Worm (Caenorhabditis elegans) whole organism, L4 larva: ENCODE measurements around the gene nhr-173.

Experiments
- fos-1 ChIP-seq: fragments of 150-350 bp; optimal IDR thresholded peaks from 2 replicates; lab custom pipeline; 2014; ENCODE audit warnings: missing biosample characterization, missing genetic modification characterization
- gei-8 ChIP-seq: fragments of 200-800 bp; sonication (Bioruptor generic); optimal IDR thresholded peaks from 2 replicates; lab custom pipeline; 2018; ENCODE audit warnings: mild to moderate bottlenecking, missing genetic modification characterization, missing compliant biosample characterization
- nhr-237 ChIP-seq: sonication (generic microtip); optimal IDR thresholded peaks from 2 replicates; lab custom pipeline; 2017; ENCODE audit warnings: missing biosample characterization, missing genetic modification characterization
- ztf-11 ChIP-seq: fragments of 150-350 bp; optimal IDR thresholded peaks from 2 replicates; lab custom pipeline; 2014; ENCODE audit warnings: missing biosample characterization, missing genetic modification characterization

- TF ChIP-seq fos-1 (no peak), ztf-11 (tag; lab: Kevin White, UChicago) (no peak), nhr-237 (tag; lab: Kevin White, UChicago) (no peak), gei-8 (GFP tag; lab: Kevin White, UChicago) (no peak)
Measured at ce11 chrX:6667468-6667867, 12.1 kb downstream of the nhr-173 start.
